Worm (Caenorhabditis elegans) whole organism, L2 larva: ENCODE measurements around the gene Y53G8AL.4.

ENCODE experiments used
- C34F6.9 ChIP-seq: fragments of 150-350 bp; optimal IDR thresholded peaks from 2 replicates; lab custom pipeline; 2014; ENCODE audit warnings: missing biosample characterization, missing genetic modification characterization
- F13H6.1 ChIP-seq: sonication (generic microtip); optimal IDR thresholded peaks from 2 replicates; lab custom pipeline; 2016; ENCODE audit warnings: missing genetic modification characterization, missing compliant biosample characterization
- R02D3.7 ChIP-seq: fragments of 150-350 bp; optimal IDR thresholded peaks from 2 replicates; lab custom pipeline; 2014; ENCODE audit warnings: missing biosample characterization, missing genetic modification characterization
- Y55F3AM.14 ChIP-seq: fragments of 200-800 bp; sonication (Bioruptor generic); optimal IDR thresholded peaks from 2 replicates; lab custom pipeline; 2018; ENCODE audit warnings: mild to moderate bottlenecking, missing genetic modification characterization, missing compliant biosample characterization
- ZK546.5 ChIP-seq: sonication (generic microtip); optimal IDR thresholded peaks from 2 replicates; lab custom pipeline; 2017; ENCODE audit warnings: missing biosample characterization, missing genetic modification characterization
- alr-1 ChIP-seq: fragments of 150-350 bp; optimal IDR thresholded peaks from 2 replicates; lab custom pipeline; 2014; ENCODE audit warnings: missing biosample characterization, missing genetic modification characterization
- ceh-16 ChIP-seq: fragments of 150-350 bp; optimal IDR thresholded peaks from 2 replicates; lab custom pipeline; 2014; ENCODE audit warnings: missing biosample characterization, missing genetic modification characterization
- ceh-82 ChIP-seq: fragments of 150-350 bp; optimal IDR thresholded peaks from 2 replicates; lab custom pipeline; 2014; ENCODE audit warnings: missing biosample characterization, missing genetic modification characterization
- dmd-4 ChIP-seq: sonication (generic microtip); optimal IDR thresholded peaks from 2 replicates; lab custom pipeline; 2017; ENCODE audit warnings: missing biosample characterization, missing genetic modification characterization
- egl-27 ChIP-seq: sonication (generic microtip); optimal IDR thresholded peaks from 3 replicates; lab custom pipeline; 2017; ENCODE audit warnings: missing biosample characterization, missing genetic modification reagents, missing genetic modification characterization
- elt-1 ChIP-seq: fragments of 150-350 bp; optimal IDR thresholded peaks from 2 replicates; lab custom pipeline; 2014; ENCODE audit warnings: missing biosample characterization, missing genetic modification characterization
- elt-3 ChIP-seq: sonication (generic microtip); optimal IDR thresholded peaks from 2 replicates; lab custom pipeline; 2017; ENCODE audit warnings: missing biosample characterization, missing genetic modification characterization
- fos-1 ChIP-seq: fragments of 150-350 bp; optimal IDR thresholded peaks from 2 replicates; lab custom pipeline; 2014; ENCODE audit warnings: missing biosample characterization, missing genetic modification characterization
- gmeb-1 ChIP-seq: fragments of 150-350 bp; optimal IDR thresholded peaks from 2 replicates; lab custom pipeline; 2014; ENCODE audit warnings: missing biosample characterization, missing genetic modification characterization
- lin-11 ChIP-seq: fragments of 150-350 bp; sonication (generic microtip); optimal IDR thresholded peaks from 2 replicates; lab custom pipeline; 2014; ENCODE audit warnings: missing biosample characterization, missing genetic modification characterization, inconsistent platforms, mixed read lengths
- lin-13 ChIP-seq: fragments of 150-350 bp; optimal IDR thresholded peaks from 2 replicates; lab custom pipeline; 2014; ENCODE audit warnings: missing biosample characterization, missing genetic modification reagents, missing genetic modification characterization
- lsy-2 ChIP-seq, 2 experiments: fragments of 150-350 bp in 1 of 2; sonication (generic microtip) in 1 of 2; optimal IDR thresholded peaks; 2 replicates each; lab custom pipeline; 2014 to 2017; ENCODE audit warnings: missing biosample characterization in 2 of 2, missing genetic modification characterization in 2 of 2
- mab-5 ChIP-seq: fragments of 150-350 bp; optimal IDR thresholded peaks from 2 replicates; lab custom pipeline; 2014; ENCODE audit warnings: missing biosample characterization, missing genetic modification characterization
- mdl-1 ChIP-seq, 2 experiments: fragments of 150-350 bp in 1 of 2; sonication (generic microtip) in 1 of 2; optimal IDR thresholded peaks; 2 replicates each; lab custom pipeline; 2017; ENCODE audit warnings: missing biosample characterization in 2 of 2, missing genetic modification characterization in 2 of 2
- nhr-11 ChIP-seq: fragments of 150-350 bp; optimal IDR thresholded peaks from 2 replicates; lab custom pipeline; 2014; ENCODE audit warnings: missing biosample characterization, missing genetic modification characterization
- nhr-12 ChIP-seq: fragments of 150-350 bp; optimal IDR thresholded peaks from 2 replicates; lab custom pipeline; 2014; ENCODE audit warnings: missing biosample characterization, missing genetic modification characterization
- nhr-129 ChIP-seq: fragments of 150-350 bp; optimal IDR thresholded peaks from 2 replicates; lab custom pipeline; 2014; ENCODE audit warnings: missing biosample characterization, missing genetic modification characterization
- nhr-21 ChIP-seq: fragments of 150-350 bp; optimal IDR thresholded peaks from 2 replicates; lab custom pipeline; 2014; ENCODE audit warnings: missing biosample characterization, missing genetic modification characterization
- nhr-23 ChIP-seq: fragments of 150-350 bp; optimal IDR thresholded peaks from 2 replicates; lab custom pipeline; 2014; ENCODE audit warnings: missing biosample characterization, missing genetic modification reagents, missing genetic modification characterization
- nhr-237 ChIP-seq: fragments of 150-350 bp; optimal IDR thresholded peaks from 2 replicates; lab custom pipeline; 2014; ENCODE audit warnings: missing biosample characterization, missing genetic modification characterization
- nhr-6 ChIP-seq: fragments of 150-350 bp; optimal IDR thresholded peaks from 2 replicates; lab custom pipeline; 2014; ENCODE audit warnings: missing biosample characterization, missing genetic modification characterization
- sem-4 ChIP-seq: fragments of 150-350 bp; optimal IDR thresholded peaks from 2 replicates; lab custom pipeline; 2014; ENCODE audit warnings: missing biosample characterization, missing genetic modification reagents, missing genetic modification characterization
- sma-3 ChIP-seq: sonication (generic microtip); optimal IDR thresholded peaks from 2 replicates; lab custom pipeline; 2016; ENCODE audit warnings: missing genetic modification reagents, missing genetic modification characterization, missing compliant biosample characterization
- sma-9 ChIP-seq, 2 experiments: fragments of 150-350 bp in 1 of 2; sonication (generic microtip) in 1 of 2; optimal IDR thresholded peaks; 2 replicates each; lab custom pipeline; 2014 to 2016; ENCODE audit warnings: missing genetic modification characterization in 2 of 2, mild to moderate bottlenecking in 1 of 2, missing biosample characterization in 1 of 2, missing compliant biosample characterization in 1 of 2, missing genetic modification reagents in 1 of 2, moderate library complexity in 1 of 2
- snpc-4 ChIP-seq: fragments of 150-350 bp; optimal IDR thresholded peaks from 2 replicates; lab custom pipeline; 2014; ENCODE audit warnings: missing biosample characterization, missing genetic modification characterization
- unc-55 ChIP-seq: fragments of 150-350 bp; sonication (generic microtip); optimal IDR thresholded peaks from 3 replicates; lab custom pipeline; 2014; ENCODE audit warnings: missing biosample characterization, missing genetic modification reagents, missing genetic modification characterization
- unc-62 ChIP-seq: fragments of 150-350 bp; optimal IDR thresholded peaks from 2 replicates; lab custom pipeline; 2014; ENCODE audit warnings: missing biosample characterization, missing genetic modification reagents, missing genetic modification characterization
- zag-1 ChIP-seq: fragments of 150-350 bp; optimal IDR thresholded peaks from 2 replicates; lab custom pipeline; 2014; ENCODE audit warnings: missing biosample characterization, missing genetic modification characterization
- ztf-1 ChIP-seq: fragments of 200-800 bp; sonication (Bioruptor generic); conservative IDR thresholded peaks from 2 replicates; pipeline ENCODE4 v1.3.6; 2022; ENCODE audit warnings: missing genetic modification characterization, missing compliant biosample characterization
- ztf-11 ChIP-seq: sonication (generic microtip); optimal IDR thresholded peaks from 2 replicates; lab custom pipeline; 2017; ENCODE audit warnings: missing biosample characterization, missing genetic modification characterization

Gene Y53G8AL.4

ce11 chrIII:3255023-3255422 lies 4.6 kb upstream of the Y53G8AL.4 start:
- TF ChIP-seq ceh-82 (tag; lab: Kevin White, UChicago) = no peak
- TF ChIP-seq lin-11 (tag; lab: Kevin White, UChicago) = no peak

- TF ChIP-seq egl-27 (tag; lab: Kevin White, UChicago) = peak; percentile 37
- TF ChIP-seq fos-1 (tag; lab: Kevin White, UChicago) = peak; percentile 90
- TF ChIP-seq ztf-11 (tag; lab: Kevin White, UChicago) = no peak
- no peak for TF ChIP-seq unc-62 (GFP tag; lab: Kevin White, UChicago)
- peak; percentile 1 for TF ChIP-seq gmeb-1 (tag; lab: Kevin White, UChicago)
- no peak for TF ChIP-seq nhr-23 (tag; lab: Kevin White, UChicago)
- peak; percentile 63 for TF ChIP-seq sma-9 (GFP tag; optimal IDR thresholded peaks at IDR 0.05; lab: Kevin White, UChicago)
- TF ChIP-seq sma-9 (tag; optimal IDR thresholded peaks at IDR 0.05; lab: Kevin White, UChicago) = no peak
- no peak for TF ChIP-seq dmd-4
- no peak for TF ChIP-seq nhr-237
- TF ChIP-seq nhr-12 (tag; lab: Kevin White, UChicago) = no peak
- TF ChIP-seq ZK546.5 (tag; lab: Kevin White, UChicago) = no peak
- TF ChIP-seq snpc-4 (tag; lab: Kevin White, UChicago) = no peak
- TF ChIP-seq ztf-1 (GFP tag; lab: Robert Waterston, UW) = no peak
Observed at ce11 chrIII:3253736-3254135, 3.3 kb upstream of the Y53G8AL.4 start.

DNA sequence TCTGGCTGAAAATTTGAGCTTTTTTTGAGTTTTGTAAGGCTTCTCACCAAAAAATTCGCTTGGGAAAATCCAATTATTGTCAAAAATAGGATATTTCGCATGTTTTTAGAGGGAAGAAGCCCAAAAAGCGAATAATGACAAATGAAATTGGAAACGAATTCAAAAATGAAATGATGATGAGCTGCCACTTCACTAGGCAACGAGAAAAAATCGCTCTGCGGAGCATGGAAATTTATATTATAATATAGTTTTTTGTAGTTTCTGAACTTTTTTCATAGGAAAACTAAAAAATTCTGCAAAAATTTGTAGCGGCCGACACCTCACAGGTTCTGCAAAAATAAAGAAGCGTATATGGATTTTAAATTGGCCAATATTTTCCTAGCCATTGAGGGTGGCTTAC lies 2.6 kb upstream of the Y53G8AL.4 start, which contains the start of gene Y53G8AL.3:
Y53G8AL.3 (minus strand) TSS at position 101 of the 400 bp plus-strand sequence.
- TF ChIP-seq egl-27 (tag; lab: Kevin White, UChicago) (no peak), unc-62 (GFP tag; lab: Kevin White, UChicago) (no peak), elt-3 (tag; lab: Kevin White, UChicago) (no peak), nhr-129 (no peak)

DNA sequence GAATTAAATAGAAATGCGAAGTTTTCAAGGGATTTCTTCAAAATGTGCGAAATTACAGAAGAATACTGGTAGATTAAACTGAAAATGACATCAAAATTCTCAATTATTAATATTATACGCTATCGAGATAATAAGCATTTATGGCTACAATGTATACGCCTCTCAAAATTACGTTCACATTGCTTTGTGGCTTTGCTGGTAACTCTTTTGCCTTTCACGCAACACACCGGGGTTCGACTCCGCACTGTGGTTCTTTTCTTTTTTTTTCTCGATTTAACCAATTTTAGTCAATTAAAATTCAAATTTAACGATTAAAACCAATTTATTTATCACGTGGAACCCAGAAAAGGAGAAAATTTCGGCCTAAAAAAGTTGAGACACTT lies 1.4 kb downstream of the Y53G8AL.4 start:
- peak; percentile 16 for TF ChIP-seq sma-3 (GFP tag; lab: Kevin White, UChicago)
- no peak for TF ChIP-seq sem-4
- peak; percentile 7 for TF ChIP-seq unc-55 (GFP tag; lab: Kevin White, UChicago)
- no peak for TF ChIP-seq nhr-11 (tag; lab: Kevin White, UChicago)
- peak; percentile 30 for TF ChIP-seq Y55F3AM.14 (GFP tag; lab: Kevin White, UChicago)

DNA sequence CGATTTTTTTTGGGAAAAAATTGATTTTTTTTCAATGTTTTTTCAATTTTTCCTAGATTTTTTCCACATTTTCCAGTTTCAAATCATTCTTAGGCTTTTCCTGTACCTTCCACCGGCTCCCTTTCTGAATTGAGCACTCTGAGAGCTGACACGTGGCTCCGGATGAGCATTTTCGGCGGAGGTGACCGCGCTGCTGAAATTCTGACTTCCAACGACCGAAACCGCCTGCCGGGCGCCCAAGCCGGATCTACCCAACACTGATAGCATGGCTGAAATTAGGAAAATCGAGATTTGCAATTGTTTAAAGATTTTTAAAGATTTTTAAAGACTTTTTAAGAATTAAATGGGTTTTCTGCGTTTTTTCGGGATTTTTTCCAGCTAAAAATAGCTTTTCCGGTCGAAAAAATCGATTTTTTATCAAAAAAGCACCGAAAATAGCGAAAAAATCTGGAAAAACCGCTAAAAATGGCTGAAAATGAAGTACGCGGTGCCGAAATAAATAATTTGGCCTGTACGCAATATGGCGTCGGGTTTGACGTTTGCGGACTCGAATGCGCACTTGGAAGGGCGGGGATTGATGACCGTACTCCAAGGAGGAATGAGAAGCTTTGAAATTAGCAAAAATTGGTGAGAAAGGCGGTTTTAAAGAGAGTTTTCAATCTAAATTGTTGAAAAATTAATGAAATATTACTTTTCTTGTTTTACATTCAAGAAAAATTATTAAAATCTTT lies 2.0 kb downstream of the Y53G8AL.4 start, which contains the start of gene nduf-9:
nduf-9 (minus strand) TSS at position 269 of the 731 bp plus-strand sequence.
- TF ChIP-seq zag-1 (tag; lab: Kevin White, UChicago) (no peak), gmeb-1 (tag; lab: Kevin White, UChicago) (peak; percentile 16), alr-1 (tag; lab: Kevin White, UChicago) (no peak), unc-55 (GFP tag; lab: Kevin White, UChicago) (peak; percentile 13), lsy-2 (tag; optimal IDR thresholded peaks at IDR 0.05; lab: Kevin White, UChicago) (peak; percentile 84 to 96), C34F6.9 (tag; lab: Kevin White, UChicago) (peak; percentile 55), lin-13 (GFP tag; lab: Kevin White, UChicago) (peak; percentile 40), nhr-129 (peak; percentile 30), elt-3 (tag; lab: Kevin White, UChicago) (no peak)

DNA sequence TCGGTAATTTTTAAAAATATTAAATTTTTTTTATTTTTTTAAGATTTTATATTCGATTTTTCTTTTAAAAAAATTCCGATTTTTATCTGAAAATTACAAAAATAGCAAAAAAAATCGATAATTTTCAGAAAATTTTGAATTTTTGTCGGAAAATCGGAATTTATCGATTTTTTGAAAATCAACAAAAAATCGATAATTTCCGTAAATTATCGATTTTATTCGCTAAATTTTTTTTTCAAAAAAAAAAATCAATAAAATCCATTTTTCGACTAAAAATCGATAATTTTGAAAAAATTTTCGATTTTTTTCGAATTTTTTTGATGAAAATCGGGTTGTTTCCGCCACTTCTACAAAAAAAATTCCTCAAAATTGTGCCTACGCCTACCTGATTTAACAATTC lies 8.1 kb downstream of the Y53G8AL.4 start:
- TF ChIP-seq mdl-1 (tag; optimal IDR thresholded peaks at IDR 0.05; lab: Kevin White, UChicago) = no peak
- no peak for TF ChIP-seq F13H6.1 (tag; lab: Kevin White, UChicago)
- no peak for TF ChIP-seq elt-1 (tag; lab: Kevin White, UChicago)
- no peak for TF ChIP-seq ceh-16 (tag; lab: Kevin White, UChicago)
- no peak for TF ChIP-seq nhr-6 (tag; lab: Kevin White, UChicago)
- no peak for TF ChIP-seq mab-5 (tag; lab: Kevin White, UChicago)
- TF ChIP-seq sem-4 = no peak
- no peak for TF ChIP-seq zag-1 (tag; lab: Kevin White, UChicago)
- TF ChIP-seq ceh-82 (tag; lab: Kevin White, UChicago) = no peak
- no peak for TF ChIP-seq ZK546.5 (tag; lab: Kevin White, UChicago)
- TF ChIP-seq nhr-21 = no peak
- TF ChIP-seq fos-1 (tag; lab: Kevin White, UChicago) = no peak
- TF ChIP-seq R02D3.7 = no peak
- TF ChIP-seq lin-13 (GFP tag; lab: Kevin White, UChicago) = no peak
- no peak for TF ChIP-seq sma-3 (GFP tag; lab: Kevin White, UChicago)
- TF ChIP-seq nhr-11 (tag; lab: Kevin White, UChicago) = no peak
- TF ChIP-seq unc-55 (GFP tag; lab: Kevin White, UChicago) = no peak
